Worm (Caenorhabditis elegans): Measurements from ENCODE around the gene EEED8.18.

EEED8.18 gene

ce11 chrII:5391447-5391846 lies 21.0 kb downstream of the EEED8.18 start:
- TF ChIP-seq efl-1 (optimal IDR thresholded peaks at IDR 0.05) (peak; percentile 28 to 45), efl-1 (GFP tag; optimal IDR thresholded peaks at IDR 0.05 in 1 of 2) (peak; percentile 46 to 89), dpl-1 (GFP tag; optimal IDR thresholded peaks at IDR 0.05) (peak in 2 of 3 experiments; percentile 13 to 48), ets-5 (GFP tag; IDR thresholded peaks at IDR 0.05) (no peak), lin-14 (GFP tag; optimal IDR thresholded peaks at IDR 0.05) (no peak), lin-35 (GFP tag; optimal IDR thresholded peaks at IDR 0.05) (peak in 1 of 2 experiments; percentile 3), fkh-8 (tag; optimal IDR thresholded peaks at IDR 0.05) (no peak)

- TF ChIP-seq egl-27 (tag; optimal IDR thresholded peaks at IDR 0.05) (no peak), sup-37 (GFP tag; optimal IDR thresholded peaks at IDR 0.05) (no peak), hpl-2 (GFP tag; optimal IDR thresholded peaks at IDR 0.05) (no peak), mdl-1 (tag; optimal IDR thresholded peaks at IDR 0.05) (peak in 1 of 2 experiments; percentile 65), lin-39 (tag; optimal IDR thresholded peaks at IDR 0.05) (peak; percentile 65), snpc-4 (tag; optimal IDR thresholded peaks at IDR 0.05) (peak; percentile 78), nhr-28 (tag; optimal IDR thresholded peaks at IDR 0.05) (no peak), unc-98 (GFP tag; IDR thresholded peaks at IDR 0.05) (no peak), fos-1 (tag; optimal IDR thresholded peaks at IDR 0.05) (peak; percentile 76), tlp-1 (tag; optimal IDR thresholded peaks at IDR 0.05) (no peak), skn-1 (tag; optimal IDR thresholded peaks at IDR 0.05) (peak; percentile 82), unc-62 (GFP tag; optimal IDR thresholded peaks at IDR 0.05) (no peak), mep-1 (tag; optimal IDR thresholded peaks at IDR 0.05) (peak; percentile 92), hlh-4 (tag; optimal IDR thresholded peaks at IDR 0.05) (no peak), zag-1 (tag; optimal IDR thresholded peaks at IDR 0.05) (no peak), jun-1 (tag; optimal IDR thresholded peaks at IDR 0.05) (peak; percentile 80), lin-14 (GFP tag; optimal IDR thresholded peaks at IDR 0.05) (peak; percentile 88), egl-13 (tag; optimal IDR thresholded peaks at IDR 0.05) (peak; percentile 64), pax-3 (tag; optimal IDR thresholded peaks at IDR 0.05) (peak; percentile 7), nhr-77 (tag; optimal IDR thresholded peaks at IDR 0.05) (peak; percentile 52), ceh-82 (tag; optimal IDR thresholded peaks at IDR 0.05) (peak; percentile 81 to 88 (median 84)), ceh-63 (GFP tag; optimal IDR thresholded peaks at IDR 0.05) (no peak), snu-23 (GFP tag; optimal IDR thresholded peaks at IDR 0.05) (peak; percentile 93), ceh-88 (GFP tag; IDR thresholded peaks at IDR 0.05) (no peak), ceh-8 (GFP tag; optimal IDR thresholded peaks at IDR 0.05) (no peak), lin-13 (GFP tag; optimal IDR thresholded peaks at IDR 0.05) (peak; percentile 77), grh-1 (GFP tag; IDR thresholded peaks at IDR 0.05) (peak; percentile 60), efl-3 (GFP tag; optimal IDR thresholded peaks at IDR 0.05) (no peak), fkh-8 (tag; optimal IDR thresholded peaks at IDR 0.05) (peak; percentile 80), C04F5.9 (tag; optimal IDR thresholded peaks at IDR 0.05) (peak; percentile 33), nhr-237 (tag; optimal IDR thresholded peaks at IDR 0.05) (no peak), alr-1 (tag; optimal IDR thresholded peaks at IDR 0.05; ENCODE audit: borderline replicate concordance) (no peak), pag-3 (tag; optimal IDR thresholded peaks at IDR 0.05; ENCODE audit: borderline replicate concordance, insufficient read depth) (no peak), Y116A8C.19 (tag; optimal IDR thresholded peaks at IDR 0.05; ENCODE audit: borderline replicate concordance) (no peak), swsn-7 (tag; optimal IDR thresholded peaks at IDR 0.05) (peak; percentile 87), mef-2 (tag; optimal IDR thresholded peaks at IDR 0.05) (no peak), ets-5 (GFP tag; IDR thresholded peaks at IDR 0.05) (no peak), nhr-19 (GFP tag; conservative IDR thresholded peaks at IDR 0.05) (peak; percentile 87), isw-1 (GFP tag; IDR thresholded peaks at IDR 0.05) (peak; percentile 74), fkh-4 (tag; optimal IDR thresholded peaks at IDR 0.05; ENCODE audit: borderline replicate concordance) (no peak), elt-2 (tag; optimal IDR thresholded peaks at IDR 0.05) (peak; percentile 86), blmp-1 (tag; optimal IDR thresholded peaks at IDR 0.05) (peak; percentile 81), lir-3 (tag; optimal IDR thresholded peaks at IDR 0.05; ENCODE audit: poor library complexity) (peak; percentile 62), ces-1 (GFP tag; optimal IDR thresholded peaks at IDR 0.05) (no peak), fkh-10 (GFP tag; optimal IDR thresholded peaks at IDR 0.05) (peak; percentile 46), nhr-71 (tag; optimal IDR thresholded peaks at IDR 0.05) (peak; percentile 90)
These were observed 22.5 kb downstream of the EEED8.18 start, which contains the start of gene ndx-6 for ce11 chrII:5389831-5390323. TSS of gene ndx-6 (minus strand) at chrII:5389881.

Measured in whole organism, L1 larva.